Fruit fly (Drosophila melanogaster): Measurements from ENCODE around the gene CG6244.

Gene CG6244

dm6 chr3L:15834877-15835555 lies 26.9 kb downstream of the CG6244 start, which contains the start of gene CG18081 (continued):
- TF ChIP-seq bowl (GFP tag; IDR thresholded peaks at IDR 0.05): no peak
- no peak for TF ChIP-seq Dad (GFP tag; optimal IDR thresholded peaks at IDR 0.05)
- no peak for TF ChIP-seq CG2199 (GFP tag; IDR thresholded peaks at IDR 0.05)
- no peak for TF ChIP-seq Oaz (GFP tag; IDR thresholded peaks at IDR 0.05)
- TF ChIP-seq HmgD (GFP tag; optimal IDR thresholded peaks at IDR 0.05): no peak
- TF ChIP-seq Adf1 (GFP tag; IDR thresholded peaks at IDR 0.05): peak; percentile 9; the same call in 1 of the 2 replicates
- TF ChIP-seq fd3F (GFP tag; optimal IDR thresholded peaks at IDR 0.05): no peak
- TF ChIP-seq pb (GFP tag; optimal IDR thresholded peaks at IDR 0.05): no peak
- no peak for TF ChIP-seq CG11723 (GFP tag; optimal IDR thresholded peaks at IDR 0.05)
- no peak for TF ChIP-seq Ssrp (tag; optimal IDR thresholded peaks at IDR 0.05)
- TF ChIP-seq grau (tag; optimal IDR thresholded peaks at IDR 0.05): peak; percentile 27
- no peak for TF ChIP-seq Sin3A (optimal IDR thresholded peaks at IDR 0.05)
- TF ChIP-seq Rfx (GFP tag; IDR thresholded peaks at IDR 0.05): no peak
- no peak for TF ChIP-seq lbe (GFP tag; optimal IDR thresholded peaks at IDR 0.05)
- TF ChIP-seq Blimp-1 (GFP tag; optimal IDR thresholded peaks at IDR 0.05): peak; percentile 66
- TF ChIP-seq ara (GFP tag; IDR thresholded peaks at IDR 0.05): no peak
- peak; percentile 57 for TF ChIP-seq Lhr (GFP tag; optimal IDR thresholded peaks at IDR 0.05)
- TF ChIP-seq Gsc (GFP tag; IDR thresholded peaks at IDR 0.05): no peak
- TF ChIP-seq CG17912 (GFP tag; optimal IDR thresholded peaks at IDR 0.05): no peak
- no peak for TF ChIP-seq D (optimal IDR thresholded peaks at IDR 0.05)
- TF ChIP-seq D (GFP tag; optimal IDR thresholded peaks at IDR 0.05): no peak
- TF ChIP-seq CG12659 (GFP tag; optimal IDR thresholded peaks at IDR 0.05): peak; percentile 42
- TF ChIP-seq CG12071 (GFP tag; optimal IDR thresholded peaks at IDR 0.05): no peak
- no peak for TF ChIP-seq CG31224 (GFP tag; IDR thresholded peaks at IDR 0.05)
- TF ChIP-seq CG7357 (GFP tag; IDR thresholded peaks at IDR 0.05): no peak
- no peak for TF ChIP-seq Nf-YB (GFP tag; optimal IDR thresholded peaks at IDR 0.05)
- TF ChIP-seq zfh2 (GFP tag; optimal IDR thresholded peaks at IDR 0.05): no peak
- TF ChIP-seq jumu (GFP tag; optimal IDR thresholded peaks at IDR 0.05): no peak
- TF ChIP-seq CG4707 (GFP tag; optimal IDR thresholded peaks at IDR 0.05): no peak
- TF ChIP-seq pfk (GFP tag; optimal IDR thresholded peaks at IDR 0.05): no peak
- TF ChIP-seq CG4854 (GFP tag; optimal IDR thresholded peaks at IDR 0.05): no peak
- no peak for TF ChIP-seq lilli (GFP tag; optimal IDR thresholded peaks at IDR 0.05)
- no peak for TF ChIP-seq hth (optimal IDR thresholded peaks at IDR 0.05)
- TF ChIP-seq cad (GFP tag; optimal IDR thresholded peaks at IDR 0.05): no peak
- peak; percentile 14; the same call in 1 of the 2 replicates for TF ChIP-seq CG13287 (GFP tag; IDR thresholded peaks at IDR 0.05; ENCODE audit: partially characterized antibody)
- TF ChIP-seq p53 (GFP tag; optimal IDR thresholded peaks at IDR 0.05): no peak
- TF ChIP-seq BtbVII (GFP tag; optimal IDR thresholded peaks at IDR 0.05): no peak
- no peak for TF ChIP-seq CG10366 (GFP tag; IDR thresholded peaks at IDR 0.05)
- no peak for TF ChIP-seq ci (GFP tag; IDR thresholded peaks at IDR 0.05)
- TF ChIP-seq CG9797 (GFP tag; optimal IDR thresholded peaks at IDR 0.05): peak; percentile 70
- no peak for TF ChIP-seq CG13296 (GFP tag; optimal IDR thresholded peaks at IDR 0.05)
- TF ChIP-seq kah (GFP tag; optimal IDR thresholded peaks at IDR 0.05): no peak
- TF ChIP-seq btn (GFP tag; optimal IDR thresholded peaks at IDR 0.05): no peak
- TF ChIP-seq CTCF (GFP tag; optimal IDR thresholded peaks at IDR 0.05): peak; percentile 29
- no peak for TF ChIP-seq crc (GFP tag; optimal IDR thresholded peaks at IDR 0.05)
- no peak for TF ChIP-seq Dek (tag; optimal IDR thresholded peaks at IDR 0.05)
- TF ChIP-seq gcm2 (GFP tag; optimal IDR thresholded peaks at IDR 0.05): no peak
- TF ChIP-seq Ets97D (GFP tag; optimal IDR thresholded peaks at IDR 0.05): peak; percentile 24
- no peak for TF ChIP-seq Rx (GFP tag; IDR thresholded peaks at IDR 0.05)
- no peak for TF ChIP-seq run (tag; optimal IDR thresholded peaks at IDR 0.05)
- TF ChIP-seq ap (GFP tag; IDR thresholded peaks at IDR 0.05): no peak
- TF ChIP-seq Chrac-16 (GFP tag; optimal IDR thresholded peaks at IDR 0.05): no peak
- no peak for TF ChIP-seq CG6654 (GFP tag; optimal IDR thresholded peaks at IDR 0.05)

All from whole organism, embryonic.